Worm (Caenorhabditis elegans) whole organism, L1 larva: ENCODE results near the gene Y71H2AR.2.

ENCODE experiments used
- C04F5.9 ChIP-seq: sonication (generic microtip); optimal IDR thresholded peaks from 2 replicates; lab custom pipeline; 2016; ENCODE audit warnings: missing genetic modification characterization, missing compliant biosample characterization
- C34B4.2 ChIP-seq: sonication (generic microtip); optimal IDR thresholded peaks from 2 replicates; lab custom pipeline; 2017; ENCODE audit warnings: mild to moderate bottlenecking, missing genetic modification characterization, missing compliant biosample characterization
- Y116A8C.19 ChIP-seq: sonication (generic microtip); optimal IDR thresholded peaks from 2 replicates; lab custom pipeline; 2016; ENCODE audit warnings: missing compliant biosample characterization, missing genetic modification characterization, borderline replicate concordance
- alr-1 ChIP-seq: fragments of 200-800 bp; sonication (Bioruptor generic); optimal IDR thresholded peaks from 2 replicates; lab custom pipeline; 2018; ENCODE audit warnings: borderline replicate concordance, mild to moderate bottlenecking, missing genetic modification characterization, missing compliant biosample characterization
- aly-2 ChIP-seq: fragments of 150-350 bp; optimal IDR thresholded peaks from 2 replicates; lab custom pipeline; 2014; ENCODE audit warnings: missing biosample characterization, missing genetic modification characterization
- blmp-1 ChIP-seq: fragments of 150-350 bp; optimal IDR thresholded peaks from 2 replicates; lab custom pipeline; 2014; ENCODE audit warnings: missing biosample characterization, missing genetic modification characterization
- ceh-63 ChIP-seq: fragments of 200-800 bp; sonication (Bioruptor generic); optimal IDR thresholded peaks from 2 replicates; lab custom pipeline; 2018; ENCODE audit warnings: mild to moderate bottlenecking, missing genetic modification characterization, missing compliant biosample characterization
- ceh-8 ChIP-seq: fragments of 200-800 bp; sonication (Bioruptor generic); optimal IDR thresholded peaks from 2 replicates; lab custom pipeline; 2018; ENCODE audit warnings: mild to moderate bottlenecking, missing genetic modification characterization, moderate library complexity, missing compliant biosample characterization
- ceh-82 ChIP-seq, 3 experiments: fragments of 150-350 bp in 1 of 3; sonication (generic microtip) in 2 of 3; optimal IDR thresholded peaks; 2 replicates each; lab custom pipeline; 2014 to 2017; ENCODE audit warnings: missing biosample characterization in 3 of 3, missing genetic modification characterization in 3 of 3
- ces-1 ChIP-seq: fragments of 150-350 bp; optimal IDR thresholded peaks from 2 replicates; lab custom pipeline; 2014; ENCODE audit warnings: missing biosample characterization, missing genetic modification reagents, missing genetic modification characterization
- dpl-1 ChIP-seq, 3 experiments: fragments of 150-350 bp in 2 of 3; sonication (generic microtip) in 1 of 3; optimal IDR thresholded peaks; 2 replicates each; lab custom pipeline; 2014 to 2017; ENCODE audit warnings: missing biosample characterization in 3 of 3, missing genetic modification characterization in 3 of 3, missing genetic modification reagents in 3 of 3
- egl-13 ChIP-seq: sonication (generic microtip); optimal IDR thresholded peaks from 2 replicates; lab custom pipeline; 2016; ENCODE audit warnings: missing genotype, missing genetic modification reagents, missing genetic modification characterization, missing compliant biosample characterization
- elt-2 ChIP-seq: sonication (generic microtip); optimal IDR thresholded peaks from 2 replicates; lab custom pipeline; 2016; ENCODE audit warnings: missing genetic modification characterization, mild to moderate bottlenecking, inconsistent platforms, missing compliant biosample characterization, missing genetic modification reagents
- elt-3 ChIP-seq, 6 experiments: fragments of 150-350 bp in 1 of 6; sonication (generic microtip); optimal IDR thresholded peaks; 2 replicates each; lab custom pipeline; 2017 to 2018; ENCODE audit warnings: missing biosample characterization in 6 of 6, missing genetic modification characterization in 6 of 6, inconsistent platforms in 1 of 6
- ets-5 ChIP-seq: fragments of 200-800 bp; sonication (Bioruptor generic); IDR thresholded peaks from 2 replicates; pipeline ENCODE4 v1.3.6; 2022; ENCODE audit warnings: missing genetic modification characterization, missing compliant biosample characterization
- fkh-4 ChIP-seq: sonication (generic microtip); optimal IDR thresholded peaks from 2 replicates; lab custom pipeline; 2016; ENCODE audit warnings: missing compliant biosample characterization, missing genetic modification characterization, borderline replicate concordance
- fkh-8 ChIP-seq: sonication (generic microtip); optimal IDR thresholded peaks from 2 replicates; lab custom pipeline; 2016; ENCODE audit warnings: mild to moderate bottlenecking, missing genetic modification characterization, missing compliant biosample characterization
- fos-1 ChIP-seq: fragments of 150-350 bp; optimal IDR thresholded peaks from 2 replicates; lab custom pipeline; 2014; ENCODE audit warnings: missing biosample characterization, missing genetic modification characterization
- hlh-17 ChIP-seq: fragments of 200-800 bp; sonication (Bioruptor generic); optimal IDR thresholded peaks from 2 replicates; lab custom pipeline; 2018; ENCODE audit warnings: missing genetic modification characterization, mild to moderate bottlenecking, missing compliant biosample characterization, moderate library complexity, borderline replicate concordance
- jun-1 ChIP-seq: fragments of 150-350 bp; optimal IDR thresholded peaks from 2 replicates; lab custom pipeline; 2014; ENCODE audit warnings: missing biosample characterization, missing genetic modification reagents, missing genetic modification characterization
- lin-15B ChIP-seq: fragments of 150-350 bp; sonication (generic microtip); optimal IDR thresholded peaks from 3 replicates; lab custom pipeline; 2014; ENCODE audit warnings: missing biosample characterization, missing genetic modification characterization
- lin-35 ChIP-seq, 2 experiments: fragments of 150-350 bp; optimal IDR thresholded peaks; 2 replicates each; lab custom pipeline; 2014; ENCODE audit warnings: missing biosample characterization in 2 of 2, missing genetic modification characterization in 2 of 2, missing genetic modification reagents in 2 of 2
- lin-39 ChIP-seq: fragments of 150-350 bp; optimal IDR thresholded peaks from 2 replicates; lab custom pipeline; 2014; ENCODE audit warnings: missing biosample characterization, missing genetic modification reagents, missing genetic modification characterization
- lir-3 ChIP-seq: sonication (generic microtip); optimal IDR thresholded peaks from 2 replicates; lab custom pipeline; 2016; ENCODE audit warnings: mild to moderate bottlenecking, missing genetic modification characterization, moderate library complexity, missing compliant biosample characterization; ENCODE audit not compliant: poor library complexity
- lsy-2 ChIP-seq, 2 experiments: fragments of 150-350 bp; optimal IDR thresholded peaks; 2 replicates each; lab custom pipeline; 2014; ENCODE audit warnings: missing biosample characterization in 2 of 2, missing genetic modification characterization in 2 of 2
- mab-9 ChIP-seq: fragments of 200-800 bp; sonication (Bioruptor generic); IDR thresholded peaks from 2 replicates; pipeline ENCODE4 v1.3.6; 2022; ENCODE audit warnings: missing genetic modification reagents, missing genetic modification characterization, missing compliant biosample characterization
- mdl-1 ChIP-seq, 2 experiments: fragments of 150-350 bp; optimal IDR thresholded peaks; 2 replicates each; lab custom pipeline; 2014 to 2017; ENCODE audit warnings: missing biosample characterization in 2 of 2, missing genetic modification characterization in 2 of 2, inconsistent platforms in 1 of 2
- mef-2 ChIP-seq: fragments of 150-350 bp; optimal IDR thresholded peaks from 2 replicates; lab custom pipeline; 2014; ENCODE audit warnings: missing biosample characterization, missing genetic modification characterization
- nhr-12 ChIP-seq: sonication (generic microtip); optimal IDR thresholded peaks from 2 replicates; lab custom pipeline; 2017; ENCODE audit warnings: missing biosample characterization, missing genetic modification characterization
- nhr-19 ChIP-seq: fragments of 200-800 bp; sonication (Bioruptor generic); conservative IDR thresholded peaks from 2 replicates; pipeline ENCODE4 v1.3.6; 2022; ENCODE audit warnings: missing genetic modification characterization, missing compliant biosample characterization
- nhr-47 ChIP-seq: sonication (generic microtip); optimal IDR thresholded peaks from 2 replicates; lab custom pipeline; 2016; ENCODE audit warnings: mild to moderate bottlenecking, missing genetic modification characterization, moderate library complexity, missing compliant biosample characterization
- nhr-71 ChIP-seq: sonication (generic microtip); optimal IDR thresholded peaks from 2 replicates; lab custom pipeline; 2016; ENCODE audit warnings: mild to moderate bottlenecking, missing genetic modification characterization, moderate library complexity, missing compliant biosample characterization
- nhr-84 ChIP-seq: sonication (generic microtip); optimal IDR thresholded peaks from 2 replicates; lab custom pipeline; 2017; ENCODE audit warnings: missing biosample characterization, missing genetic modification characterization
- snu-23 ChIP-seq: sonication (generic microtip); optimal IDR thresholded peaks from 2 replicates; lab custom pipeline; 2016; ENCODE audit warnings: missing genetic modification characterization, missing compliant biosample characterization
- sox-4 ChIP-seq: sonication (generic microtip); optimal IDR thresholded peaks from 2 replicates; lab custom pipeline; 2016; ENCODE audit warnings: missing genetic modification characterization, missing compliant biosample characterization
- swsn-7 ChIP-seq: sonication (generic microtip); optimal IDR thresholded peaks from 2 replicates; lab custom pipeline; 2016; ENCODE audit warnings: missing genetic modification characterization, missing compliant biosample characterization
- tlp-1 ChIP-seq: fragments of 150-350 bp; optimal IDR thresholded peaks from 2 replicates; lab custom pipeline; 2014; ENCODE audit warnings: missing biosample characterization, missing genetic modification characterization
- unc-30 ChIP-seq: sonication (generic microtip); optimal IDR thresholded peaks from 2 replicates; lab custom pipeline; 2017; ENCODE audit warnings: missing biosample characterization, missing genetic modification characterization
- unc-62 ChIP-seq: fragments of 150-350 bp; optimal IDR thresholded peaks from 2 replicates; lab custom pipeline; 2014; ENCODE audit warnings: missing biosample characterization, missing genetic modification reagents, missing genetic modification characterization
- unc-86 ChIP-seq: sonication (generic microtip); optimal IDR thresholded peaks from 2 replicates; lab custom pipeline; 2016; ENCODE audit warnings: missing genetic modification characterization, missing compliant biosample characterization
- vab-15 ChIP-seq: sonication (generic microtip); optimal IDR thresholded peaks from 2 replicates; lab custom pipeline; 2017; ENCODE audit warnings: missing genotype, mild to moderate bottlenecking, missing genetic modification characterization, missing compliant biosample characterization
- xbp-1 ChIP-seq: sonication (generic microtip); optimal IDR thresholded peaks from 2 replicates; lab custom pipeline; 2016; ENCODE audit warnings: missing genetic modification characterization, missing compliant biosample characterization
- zag-1 ChIP-seq: fragments of 150-350 bp; optimal IDR thresholded peaks from 2 replicates; lab custom pipeline; 2014; ENCODE audit warnings: missing biosample characterization, missing genetic modification characterization
- zip-4 ChIP-seq: fragments of 200-800 bp; sonication (Bioruptor generic); optimal IDR thresholded peaks from 2 replicates; lab custom pipeline; 2018; ENCODE audit warnings: mild to moderate bottlenecking, missing genetic modification characterization, moderate library complexity, missing compliant biosample characterization

Gene Y71H2AR.2

ce11 chrIII:2881117-2881516, 40.4 kb upstream of the Y71H2AR.2 start (continued):
- TF ChIP-seq egl-13 (tag; lab: Kevin White, UChicago) (no peak), unc-30 (tag; lab: Kevin White, UChicago) (no peak), unc-62 (GFP tag; lab: Kevin White, UChicago) (no peak), C04F5.9 (tag; lab: Kevin White, UChicago) (no peak), xbp-1 (peak; percentile 7), sox-4 (no peak), ceh-63 (GFP tag; lab: Kevin White, UChicago) (no peak), mdl-1 (tag; optimal IDR thresholded peaks at IDR 0.05; lab: Kevin White, UChicago) (no peak), elt-2 (tag; lab: Kevin White, UChicago) (no peak), vab-15 (tag; lab: Kevin White, UChicago) (no peak), ets-5 (no peak), lin-35 (GFP tag; optimal IDR thresholded peaks at IDR 0.05; lab: Kevin White, UChicago) (no peak), lin-15B (tag; lab: Kevin White, UChicago) (no peak), tlp-1 (no peak), lin-39 (tag; lab: Kevin White, UChicago) (no peak), lir-3 (tag; lab: Kevin White, UChicago) (no peak), unc-86 (tag; lab: Kevin White, UChicago) (no peak), fkh-8 (tag; lab: Kevin White, UChicago) (no peak), alr-1 (no peak), mef-2 (no peak), hlh-17 (GFP tag; lab: Kevin White, UChicago) (no peak), snu-23 (GFP tag; lab: Kevin White, UChicago) (peak; percentile 32), elt-3 (tag; optimal IDR thresholded peaks at IDR 0.05; lab: Kevin White, UChicago) (no peak), nhr-19 (GFP tag; lab: Robert Waterston, UW) (no peak), ces-1 (no peak), jun-1 (tag; lab: Kevin White, UChicago) (no peak), aly-2 (tag; lab: Kevin White, UChicago) (no peak), zip-4 (GFP tag; lab: Kevin White, UChicago) (no peak), swsn-7 (tag; lab: Kevin White, UChicago) (peak; percentile 25), zag-1 (tag; lab: Kevin White, UChicago) (no peak), mab-9 (GFP tag; lab: Robert Waterston, UW) (no peak), lsy-2 (tag; optimal IDR thresholded peaks at IDR 0.05; lab: Kevin White, UChicago) (peak in 1 of 2 experiments; percentile 37), ceh-8 (GFP tag; lab: Kevin White, UChicago) (no peak), ceh-82 (tag; optimal IDR thresholded peaks at IDR 0.05; lab: Kevin White, UChicago) (no peak), Y116A8C.19 (no peak), nhr-47 (tag; lab: Kevin White, UChicago) (peak; percentile 38), fos-1 (no peak), nhr-84 (tag; lab: Kevin White, UChicago) (no peak), dpl-1 (GFP tag; optimal IDR thresholded peaks at IDR 0.05; lab: Kevin White, UChicago) (no peak), nhr-71 (tag; lab: Kevin White, UChicago) (peak; percentile 61), blmp-1 (no peak), fkh-4 (tag; lab: Kevin White, UChicago) (no peak), C34B4.2 (no peak), nhr-12 (tag; lab: Kevin White, UChicago) (no peak)
